Worm (Caenorhabditis elegans) whole organism, midembryonic: ENCODE results near the gene trp-1.

ENCODE experiments used
- T22C8.4 ChIP-seq: fragments of 200-800 bp; sonication (Bioruptor generic); IDR thresholded peaks from 2 replicates; pipeline ENCODE4 v1.3.6; 2022; ENCODE audit warnings: missing genetic modification characterization, missing compliant biosample characterization
- flt-1 ChIP-seq: fragments of 200-800 bp; sonication (Bioruptor generic); IDR thresholded peaks from 2 replicates; pipeline ENCODE4 v1.3.6; 2022; ENCODE audit warnings: missing genetic modification characterization, missing compliant biosample characterization
- klf-2 ChIP-seq: fragments of 200-800 bp; sonication (Bioruptor generic); conservative IDR thresholded peaks from 2 replicates; pipeline ENCODE4 v1.3.6; 2022; ENCODE audit warnings: missing genetic modification reagents, missing genetic modification characterization, missing compliant biosample characterization
- med-1 ChIP-seq: sonication (generic microtip); optimal IDR thresholded peaks from 2 replicates; lab custom pipeline; 2017; ENCODE audit warnings: missing genetic modification characterization, mild to moderate bottlenecking, missing compliant biosample characterization, antibody characterized with exemption, missing genetic modification reagents; ENCODE audit not compliant: insufficient read depth
- tab-1 ChIP-seq: fragments of 200-800 bp; sonication (Bioruptor generic); IDR thresholded peaks from 2 replicates; pipeline ENCODE4 v1.3.6; 2022; ENCODE audit warnings: missing genetic modification characterization, missing compliant biosample characterization
- ztf-23 ChIP-seq: fragments of 200-800 bp; sonication (Bioruptor generic); IDR thresholded peaks from 2 replicates; pipeline ENCODE4 v1.3.6; 2022; ENCODE audit warnings: missing genetic modification reagents, missing genetic modification characterization, missing compliant biosample characterization

DNA sequence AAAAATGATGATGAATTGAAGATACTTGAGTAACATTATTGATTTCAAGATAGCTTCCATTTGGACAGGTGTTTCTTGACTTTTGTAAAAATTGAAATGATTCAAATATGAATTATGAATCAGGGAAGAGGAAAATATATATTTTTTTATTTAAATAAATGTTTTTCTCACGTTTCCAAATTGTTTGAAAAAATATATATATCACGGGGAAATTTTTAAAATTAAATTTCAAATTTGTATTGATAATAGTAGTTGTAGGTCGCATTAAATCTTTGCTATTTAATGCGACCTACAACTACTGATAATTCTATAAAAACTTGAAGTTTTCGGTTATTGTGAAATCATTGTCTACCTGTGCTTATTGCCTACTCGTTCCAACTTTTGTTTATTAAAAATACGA, 15.0 kb upstream of the trp-1 start, which contains the start of gene ZC21.8:
- TF ChIP-seq T22C8.4 (no peak), med-1 (GFP tag; lab: Kevin White, UChicago) (no peak), tab-1 (GFP tag; lab: Robert Waterston, UW) (no peak), flt-1 (GFP tag; lab: Robert Waterston, UW) (no peak), klf-2 (no peak), ztf-23 (GFP tag; lab: Robert Waterston, UW) (no peak)
